Worm (Caenorhabditis elegans) whole organism, early embryonic: Measurements from ENCODE around the gene nhr-131.

Source experiments
- B0310.2 ChIP-seq: sonication (generic microtip); optimal IDR thresholded peaks from 2 replicates; lab custom pipeline; 2016; ENCODE audit warnings: mild to moderate bottlenecking, missing genetic modification characterization, missing compliant biosample characterization
- F13C5.2 ChIP-seq: sonication (generic microtip); optimal IDR thresholded peaks from 2 replicates; lab custom pipeline; 2017; ENCODE audit warnings: mild to moderate bottlenecking, missing genetic modification characterization, inconsistent platforms, missing compliant biosample characterization
- aly-1 ChIP-seq: sonication (generic microtip); optimal IDR thresholded peaks from 2 replicates; lab custom pipeline; 2016; ENCODE audit warnings: missing genetic modification characterization, missing compliant biosample characterization
- ama-1 ChIP-seq: fragments of 150-350 bp; optimal IDR thresholded peaks from 2 replicates; lab custom pipeline; 2014
- ceh-13 ChIP-seq: fragments of 200-800 bp; sonication (Bioruptor generic); optimal IDR thresholded peaks from 2 replicates; lab custom pipeline; 2018; ENCODE audit warnings: mild to moderate bottlenecking, missing genetic modification characterization, missing compliant biosample characterization
- ceh-36 ChIP-seq: sonication (generic microtip); optimal IDR thresholded peaks from 2 replicates; lab custom pipeline; 2016; ENCODE audit warnings: missing genetic modification characterization, inconsistent platforms, missing compliant biosample characterization
- ets-7 ChIP-seq: sonication (generic microtip); optimal IDR thresholded peaks from 2 replicates; lab custom pipeline; 2016; ENCODE audit warnings: missing genotype, missing genetic modification characterization, missing compliant biosample characterization
- flt-1 ChIP-seq: fragments of 200-800 bp; sonication (Bioruptor generic); IDR thresholded peaks from 2 replicates; pipeline ENCODE4 v1.3.6; 2022; ENCODE audit warnings: missing genetic modification characterization, missing compliant biosample characterization
- hmbx-1 ChIP-seq: sonication (generic microtip); optimal IDR thresholded peaks from 2 replicates; lab custom pipeline; 2016; ENCODE audit warnings: mild to moderate bottlenecking, missing genetic modification characterization, missing compliant biosample characterization
- hmg-4 ChIP-seq: fragments of 200-800 bp; sonication (Bioruptor generic); optimal IDR thresholded peaks from 2 replicates; lab custom pipeline; 2018; ENCODE audit warnings: mild to moderate bottlenecking, missing genetic modification characterization, missing compliant biosample characterization
- hnd-1 ChIP-seq: sonication (generic microtip); optimal IDR thresholded peaks from 2 replicates; lab custom pipeline; 2016; ENCODE audit warnings: missing genetic modification characterization, missing compliant biosample characterization
- pes-1 ChIP-seq: fragments of 200-800 bp; sonication (Bioruptor generic); IDR thresholded peaks from 2 replicates; pipeline ENCODE4 v1.3.6; 2022; ENCODE audit warnings: missing genetic modification reagents, missing genetic modification characterization, missing compliant biosample characterization
- scrt-1 ChIP-seq: fragments of 200-800 bp; sonication (Bioruptor generic); IDR thresholded peaks from 2 replicates; pipeline ENCODE4 v1.3.6; 2022; ENCODE audit warnings: missing genetic modification characterization, missing compliant biosample characterization
- sea-1 ChIP-seq: fragments of 200-800 bp; sonication (Bioruptor generic); conservative IDR thresholded peaks from 2 replicates; pipeline ENCODE4 v1.3.6; 2022; ENCODE audit warnings: missing genetic modification characterization, missing compliant biosample characterization
- tbx-11 ChIP-seq: fragments of 200-800 bp; sonication (Bioruptor generic); IDR thresholded peaks from 2 replicates; pipeline ENCODE4 v1.3.6; 2022; ENCODE audit warnings: missing genetic modification characterization, missing compliant biosample characterization
- tbx-37 ChIP-seq: fragments of 200-800 bp; sonication (Bioruptor generic); conservative IDR thresholded peaks from 2 replicates; pipeline ENCODE4 v1.3.6; 2022; ENCODE audit warnings: missing genetic modification reagents, missing genetic modification characterization, missing compliant biosample characterization
- tra-4 ChIP-seq: sonication (generic microtip); optimal IDR thresholded peaks from 2 replicates; lab custom pipeline; 2017; ENCODE audit warnings: missing genetic modification characterization, missing compliant biosample characterization

nhr-131 gene

ce11 chrV:486684-487083 lies 7.5 kb upstream of the nhr-131 start, which contains the start of gene nhr-211:
nhr-211 (plus strand) TSS chrV:486984.
- TF ChIP-seq ceh-13: no peak
- no peak for TF ChIP-seq pes-1
- TF ChIP-seq scrt-1: no peak
- no peak for TF ChIP-seq B0310.2
- TF ChIP-seq F13C5.2: no peak
- no peak for TF ChIP-seq tra-4
- no peak for TF ChIP-seq aly-1
- TF ChIP-seq hnd-1 (tag; lab: Kevin White, UChicago): no peak

ce11 chrV:487980-488379 lies 6.2 kb upstream of the nhr-131 start:
- TF ChIP-seq sea-1 (GFP tag; lab: Robert Waterston, UW) (no peak), tbx-11 (GFP tag; lab: Robert Waterston, UW) (no peak), ets-7 (tag; lab: Kevin White, UChicago) (no peak), tra-4 (no peak), hmbx-1 (tag; lab: Kevin White, UChicago) (no peak), ceh-13 (no peak), ceh-36 (tag; lab: Kevin White, UChicago) (no peak), flt-1 (no peak)

DNA sequence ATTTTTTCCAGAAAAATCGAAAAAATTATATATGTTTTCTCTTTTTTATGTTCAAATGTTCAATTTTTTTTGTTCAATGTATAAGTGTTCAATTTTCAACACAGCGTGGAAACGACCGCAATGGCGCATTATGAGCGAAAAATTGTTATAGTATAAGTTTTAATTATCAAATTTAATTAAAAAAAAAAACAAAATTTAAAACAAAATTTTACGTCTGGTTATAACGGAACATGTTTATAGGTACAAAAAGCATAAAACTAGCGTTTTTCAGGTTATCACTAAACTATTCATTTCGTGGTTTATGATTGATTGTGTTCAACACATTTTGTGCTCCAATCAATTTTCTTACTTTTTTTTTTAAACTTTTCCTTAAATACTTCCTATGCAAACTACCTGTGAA lies 4.8 kb upstream of the nhr-131 start, which contains the start of gene nhr-106:
Gene nhr-106, plus strand, starts transcription at position 301 of the 400 bp plus-strand sequence.
- TF ChIP-seq B0310.2 (no peak), sea-1 (GFP tag; lab: Robert Waterston, UW) (no peak), ceh-13 (no peak), ets-7 (tag; lab: Kevin White, UChicago) (no peak), ama-1 (no peak), ceh-36 (tag; lab: Kevin White, UChicago) (no peak)

DNA sequence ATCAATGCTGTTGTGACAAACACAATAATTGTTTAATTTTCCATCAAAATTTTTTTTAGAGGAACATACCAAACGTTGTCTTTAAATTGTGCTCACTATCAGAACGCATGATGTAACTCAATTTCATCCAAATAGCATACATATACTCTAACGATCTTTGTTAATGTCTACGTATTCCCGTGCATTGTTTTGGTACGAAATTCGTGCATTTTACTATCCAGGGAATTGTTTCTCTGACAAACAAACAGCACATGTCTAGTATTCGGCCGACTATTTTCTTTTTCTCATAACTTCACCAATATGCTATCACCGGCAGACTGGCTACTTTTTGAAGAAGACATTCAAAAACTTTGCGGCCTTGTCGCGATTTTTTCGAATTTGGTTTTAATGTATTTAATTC lies 2.7 kb upstream of the nhr-131 start, which contains the start of gene str-196:
Gene str-196, plus strand, starts transcription at position 301 of the 400 bp plus-strand sequence.
- TF ChIP-seq tbx-37: no peak
- TF ChIP-seq F13C5.2: no peak
- no peak for TF ChIP-seq B0310.2
- no peak for TF ChIP-seq tbx-11 (GFP tag; lab: Robert Waterston, UW)
- no peak for TF ChIP-seq ets-7 (tag; lab: Kevin White, UChicago)
- TF ChIP-seq aly-1: no peak
- no peak for TF ChIP-seq ceh-36 (tag; lab: Kevin White, UChicago)
- TF ChIP-seq hnd-1 (tag; lab: Kevin White, UChicago): no peak
- no peak for TF ChIP-seq hmg-4 (GFP tag; lab: Kevin White, UChicago)
- no peak for TF ChIP-seq ama-1
- no peak for TF ChIP-seq pes-1

ce11 chrV:497399-497798 lies 3.2 kb downstream of the nhr-131 start, which contains the start of gene T01G6.1:
T01G6.1 (plus strand) TSS chrV:497699.
- TF ChIP-seq ets-7 (tag; lab: Kevin White, UChicago) (no peak), tra-4 (no peak), sea-1 (GFP tag; lab: Robert Waterston, UW) (no peak), hmg-4 (GFP tag; lab: Kevin White, UChicago) (no peak), flt-1 (no peak), tbx-11 (GFP tag; lab: Robert Waterston, UW) (no peak), hmbx-1 (tag; lab: Kevin White, UChicago) (no peak), ceh-36 (tag; lab: Kevin White, UChicago) (no peak), B0310.2 (no peak), ceh-13 (no peak)

ce11 chrV:500535-500934 lies 6.4 kb downstream of the nhr-131 start:
- TF ChIP-seq tbx-11 (GFP tag; lab: Robert Waterston, UW): no peak
- TF ChIP-seq hmbx-1 (tag; lab: Kevin White, UChicago): no peak
- no peak for TF ChIP-seq hmg-4 (GFP tag; lab: Kevin White, UChicago)
- no peak for TF ChIP-seq tra-4
- no peak for TF ChIP-seq ceh-36 (tag; lab: Kevin White, UChicago)
- TF ChIP-seq sea-1 (GFP tag; lab: Robert Waterston, UW): no peak
- TF ChIP-seq ama-1: no peak
- TF ChIP-seq B0310.2: no peak
- TF ChIP-seq scrt-1: no peak
- TF ChIP-seq tbx-37: no peak

DNA sequence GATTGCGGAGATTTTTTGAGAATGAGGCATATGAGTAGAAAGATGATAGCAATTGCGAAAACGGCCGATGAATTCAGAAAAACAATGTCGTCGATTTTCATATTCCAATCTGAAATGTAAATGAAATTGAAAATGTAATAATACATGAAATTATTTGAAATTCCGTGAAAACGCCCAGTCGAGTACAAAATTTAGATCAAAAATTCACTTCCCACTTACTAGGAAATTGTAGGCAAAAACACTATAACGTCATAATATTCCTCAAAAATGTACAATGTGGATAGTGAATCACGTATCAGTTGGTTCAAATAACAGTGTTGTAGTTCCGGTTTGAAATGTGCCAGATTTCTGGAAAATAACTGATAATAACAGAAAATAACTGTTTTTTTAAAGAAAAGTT lies 7.1 kb downstream of the nhr-131 start, which contains the start of gene str-256:
Gene str-256, minus strand, starts transcription at position 101 of the 400 bp plus-strand sequence.
- no peak for TF ChIP-seq ama-1
- no peak for TF ChIP-seq tbx-11 (GFP tag; lab: Robert Waterston, UW)
- no peak for TF ChIP-seq hmg-4 (GFP tag; lab: Kevin White, UChicago)
- TF ChIP-seq ceh-36 (tag; lab: Kevin White, UChicago): no peak
- TF ChIP-seq pes-1: no peak
- TF ChIP-seq ets-7 (tag; lab: Kevin White, UChicago): no peak
- TF ChIP-seq tbx-37: no peak

DNA sequence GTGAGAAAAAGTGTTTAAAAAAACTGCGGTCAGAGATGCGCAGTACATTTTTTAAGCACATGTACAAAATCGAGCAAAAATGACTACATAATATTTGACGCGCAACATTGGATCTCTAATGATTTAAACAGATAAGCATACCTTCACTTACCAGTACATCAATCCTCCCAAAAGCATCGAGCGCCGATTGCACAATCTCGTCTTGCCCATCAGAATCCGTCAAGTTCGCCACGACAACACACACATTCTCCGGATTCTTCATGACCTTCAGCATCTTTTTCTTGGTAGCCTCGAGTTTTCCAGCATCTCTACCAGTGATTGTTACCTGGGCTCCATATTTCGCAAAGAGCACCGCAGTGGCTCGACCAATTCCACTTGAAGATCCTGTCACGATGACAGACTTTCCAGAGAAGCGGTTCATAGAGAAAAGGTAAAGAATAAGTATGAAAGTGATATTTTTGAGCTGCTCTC lies 8.7 kb downstream of the nhr-131 start, which contains the start of gene T01G6.10:
Gene T01G6.10, minus strand, starts transcription at position 421 of the 471 bp plus-strand sequence.
- TF ChIP-seq hmbx-1 (tag; lab: Kevin White, UChicago) (no peak), ceh-36 (tag; lab: Kevin White, UChicago) (no peak), aly-1 (no peak), flt-1 (no peak), F13C5.2 (no peak), tra-4 (no peak)

- no peak for TF ChIP-seq tbx-11 (GFP tag; lab: Robert Waterston, UW)
- TF ChIP-seq F13C5.2: no peak
- TF ChIP-seq aly-1: no peak
- TF ChIP-seq scrt-1: no peak
- TF ChIP-seq hmg-4 (GFP tag; lab: Kevin White, UChicago): no peak
- no peak for TF ChIP-seq B0310.2
- TF ChIP-seq ets-7 (tag; lab: Kevin White, UChicago): no peak
- TF ChIP-seq ceh-36 (tag; lab: Kevin White, UChicago): no peak
- no peak for TF ChIP-seq tbx-37
- no peak for TF ChIP-seq pes-1
- TF ChIP-seq tra-4: no peak
- no peak for TF ChIP-seq ceh-13
- TF ChIP-seq hnd-1 (tag; lab: Kevin White, UChicago): no peak
Observed at ce11 chrV:503728-504127, 9.6 kb downstream of the nhr-131 start, which contains the start of gene srlf-35. srlf-35 (plus strand) TSS chrV:504028.
